Fruit fly (Drosophila melanogaster) whole organism, embryonic: ENCODE measurements around the gene Ir92a.
A peak's percentile ranks its signal among the peaks of the same experiment; 100 is the strongest.

ENCODE experiments used
- CG10543 ChIP-seq: fragments of 200-800 bp; sonication (Bioruptor generic); optimal IDR thresholded peaks from 3 replicates; lab custom pipeline; 2017; ENCODE audit warnings: missing biosample characterization, mild to moderate bottlenecking, missing genetic modification characterization, moderate library complexity
- CG11504 ChIP-seq: fragments of 200-800 bp; sonication (Bioruptor generic); optimal IDR thresholded peaks from 3 replicates; lab custom pipeline; 2019; ENCODE audit warnings: missing biosample characterization, mild to moderate bottlenecking, missing genetic modification characterization, moderate library complexity
- CG12104 ChIP-seq: fragments of 200-800 bp; sonication (Bioruptor generic); optimal IDR thresholded peaks from 3 replicates; lab custom pipeline; 2016; ENCODE audit warnings: missing biosample characterization, missing genetic modification characterization
- CG12155 ChIP-seq: fragments of 200-800 bp; sonication (Bioruptor generic); optimal IDR thresholded peaks from 3 replicates; lab custom pipeline; 2016; ENCODE audit warnings: missing biosample characterization, missing genetic modification characterization
- CG13775 ChIP-seq: fragments of 200-800 bp; sonication (Bioruptor generic); optimal IDR thresholded peaks from 3 replicates; lab custom pipeline; 2017; ENCODE audit warnings: missing biosample characterization, mild to moderate bottlenecking, missing genetic modification characterization
- CG15269 ChIP-seq: fragments of 200-800 bp; sonication (Bioruptor generic); optimal IDR thresholded peaks from 2 replicates; lab custom pipeline; 2018; ENCODE audit warnings: missing biosample characterization, mild to moderate bottlenecking, missing genetic modification characterization, moderate library complexity
- CG17361 ChIP-seq: fragments of 200-800 bp; sonication (Bioruptor generic); IDR thresholded peaks from 3 replicates; pipeline ENCODE4 v1.3.6; 2022; ENCODE audit warnings: missing biosample characterization, missing genetic modification characterization
- CG18262 ChIP-seq: fragments of 200-800 bp; optimal IDR thresholded peaks from 3 replicates; lab custom pipeline; 2019; ENCODE audit warnings: missing biosample characterization, mild to moderate bottlenecking, missing genetic modification characterization, moderate library complexity
- CG18619 ChIP-seq: fragments of 200-800 bp; sonication (Bioruptor generic); optimal IDR thresholded peaks from 3 replicates; lab custom pipeline; 2017; ENCODE audit warnings: missing biosample characterization, mild to moderate bottlenecking, missing genetic modification characterization
- CG2199 ChIP-seq: fragments of 200-800 bp; sonication (Bioruptor generic); IDR thresholded peaks from 3 replicates; pipeline ENCODE4 v1.3.6; 2022; ENCODE audit warnings: missing biosample characterization, missing genetic modification characterization
- CG30403 ChIP-seq: fragments of 200-800 bp; sonication (Bioruptor generic); optimal IDR thresholded peaks from 3 replicates; lab custom pipeline; 2016; ENCODE audit warnings: missing biosample characterization, missing genetic modification characterization
- CG31441 ChIP-seq: fragments of 200-800 bp; sonication (Bioruptor generic); IDR thresholded peaks from 2 replicates; pipeline ENCODE4 v1.3.6; 2022; ENCODE audit warnings: missing biosample characterization, missing genetic modification characterization
- CG3281 ChIP-seq: fragments of 200-800 bp; sonication (Bioruptor generic); optimal IDR thresholded peaks from 3 replicates; lab custom pipeline; 2017; ENCODE audit warnings: missing biosample characterization, mild to moderate bottlenecking, missing genetic modification characterization
- CG6654 ChIP-seq: fragments of 200-800 bp; sonication (Bioruptor generic); optimal IDR thresholded peaks from 2 replicates; lab custom pipeline; 2017; ENCODE audit warnings: missing biosample characterization, mild to moderate bottlenecking, missing genetic modification characterization
- CG6765 ChIP-seq: fragments of 200-800 bp; sonication (Bioruptor generic); optimal IDR thresholded peaks from 3 replicates; lab custom pipeline; 2017; ENCODE audit warnings: missing biosample characterization, mild to moderate bottlenecking, missing genetic modification characterization
- CG7556 ChIP-seq: fragments of 200-800 bp; sonication (Bioruptor generic); optimal IDR thresholded peaks from 2 replicates; lab custom pipeline; 2017; ENCODE audit warnings: missing biosample characterization, mild to moderate bottlenecking, missing genetic modification characterization
- CG7839 ChIP-seq: fragments of 200-800 bp; sonication (Bioruptor generic); optimal IDR thresholded peaks from 3 replicates; lab custom pipeline; 2018; ENCODE audit warnings: missing biosample characterization, mild to moderate bottlenecking, missing genetic modification characterization, moderate library complexity
- CG9727 ChIP-seq: fragments of 200-800 bp; sonication (Bioruptor generic); optimal IDR thresholded peaks from 3 replicates; lab custom pipeline; 2017; ENCODE audit warnings: missing biosample characterization, mild to moderate bottlenecking, missing genetic modification characterization
- CoRest ChIP-seq: fragments of 200-800 bp; sonication (Bioruptor generic); optimal IDR thresholded peaks from 3 replicates; lab custom pipeline; 2018; ENCODE audit warnings: missing biosample characterization, mild to moderate bottlenecking, missing genetic modification characterization, moderate library complexity
- Dip2 ChIP-seq: fragments of 200-800 bp; sonication (Bioruptor generic); IDR thresholded peaks from 2 replicates; pipeline ENCODE4 v1.3.6; 2022; ENCODE audit warnings: missing biosample characterization, missing genetic modification characterization
- Ets65A ChIP-seq: fragments of 200-800 bp; sonication (Bioruptor generic); peaks from one replicate; lab custom pipeline; 2016; ENCODE audit warnings: missing biosample characterization, missing genetic modification characterization
- HmgD ChIP-seq: fragments of 200-800 bp; sonication (Bioruptor generic); optimal IDR thresholded peaks from 3 replicates; lab custom pipeline; 2016; ENCODE audit warnings: missing biosample characterization, missing genetic modification characterization
- Hmr ChIP-seq: fragments of 200-800 bp; sonication (Bioruptor generic); optimal IDR thresholded peaks from 3 replicates; lab custom pipeline; 2017; ENCODE audit warnings: mild to moderate bottlenecking, missing biosample characterization, missing genetic modification reagents, missing genetic modification characterization
- Hr51 ChIP-seq, 2 experiments: fragments of 200-800 bp; sonication (Bioruptor generic); optimal IDR thresholded peaks; 2 replicates in 1 of 2; 3 replicates in 1 of 2; lab custom pipeline; 2016 to 2018; ENCODE audit warnings: missing biosample characterization in 2 of 2, missing genetic modification characterization in 2 of 2, mild to moderate bottlenecking in 1 of 2, moderate library complexity in 1 of 2
- MESR4 ChIP-seq: fragments of 200-800 bp; sonication (Bioruptor generic); optimal IDR thresholded peaks from 2 replicates; lab custom pipeline; 2018; ENCODE audit warnings: missing biosample characterization, mild to moderate bottlenecking, missing genetic modification characterization, moderate library complexity
- NFAT ChIP-seq: fragments of 200-800 bp; sonication (Bioruptor generic); IDR thresholded peaks from 2 replicates; pipeline ENCODE4 v1.3.6; 2022; ENCODE audit warnings: missing biosample characterization, missing genetic modification characterization
- NfI ChIP-seq: fragments of 200-800 bp; sonication (Bioruptor generic); optimal IDR thresholded peaks from 3 replicates; lab custom pipeline; 2018; ENCODE audit warnings: missing biosample characterization, mild to moderate bottlenecking, missing genetic modification characterization, moderate library complexity
- Oli ChIP-seq: fragments of 200-800 bp; sonication (Bioruptor generic); optimal IDR thresholded peaks from 2 replicates; lab custom pipeline; 2018; ENCODE audit warnings: missing biosample characterization, mild to moderate bottlenecking, missing genetic modification characterization, moderate library complexity
- Optix ChIP-seq: fragments of 200-800 bp; sonication (Bioruptor generic); IDR thresholded peaks from 3 replicates; pipeline ENCODE4 v1.3.6; 2022; ENCODE audit warnings: missing biosample characterization, missing genetic modification characterization
- PHDP ChIP-seq: fragments of 200-800 bp; sonication (Bioruptor generic); optimal IDR thresholded peaks from 3 replicates; lab custom pipeline; 2018; ENCODE audit warnings: missing biosample characterization, mild to moderate bottlenecking, missing genetic modification characterization, moderate library complexity
- Scr ChIP-seq: fragments of 200-800 bp; sonication (Bioruptor generic); IDR thresholded peaks from 2 replicates; pipeline ENCODE4 v1.3.6; 2022; ENCODE audit warnings: missing biosample characterization, missing genetic modification characterization; ENCODE audit not compliant: partially characterized antibody
- Trl ChIP-seq, 3 experiments: fragments of >200 bp in 2 of 3; fragments of 200-800 bp in 1 of 3; sonication (Bioruptor generic) in 1 of 3; optimal IDR thresholded peaks; 2 replicates in 1 of 3; 3 replicates in 2 of 3; lab custom pipeline; 2016 to 2017; ENCODE audit warnings: missing biosample characterization in 1 of 3, missing genetic modification characterization in 1 of 3
- bab2 ChIP-seq: fragments of 200-800 bp; sonication (Bioruptor generic); optimal IDR thresholded peaks from 2 replicates; lab custom pipeline; 2016; ENCODE audit warnings: missing biosample characterization, missing genetic modification characterization
- bigmax ChIP-seq: fragments of 200-800 bp; sonication (Bioruptor generic); optimal IDR thresholded peaks from 2 replicates; lab custom pipeline; 2018; ENCODE audit warnings: missing biosample characterization, mild to moderate bottlenecking, missing genetic modification characterization
- dan ChIP-seq: fragments of 200-800 bp; sonication (Bioruptor generic); IDR thresholded peaks from 2 replicates; pipeline ENCODE4 v1.3.6; 2022; ENCODE audit warnings: missing biosample characterization, missing genetic modification characterization
- dmrt11E ChIP-seq: fragments of 200-800 bp; sonication (Bioruptor generic); optimal IDR thresholded peaks from 3 replicates; lab custom pipeline; 2018; ENCODE audit warnings: missing biosample characterization, mild to moderate bottlenecking, missing genetic modification characterization, moderate library complexity
- dmrt99B ChIP-seq: fragments of 200-800 bp; sonication (Bioruptor generic); optimal IDR thresholded peaks from 2 replicates; lab custom pipeline; 2018; ENCODE audit warnings: missing biosample characterization, mild to moderate bottlenecking, missing genetic modification characterization, moderate library complexity
- exex ChIP-seq: fragments of 200-800 bp; sonication (Bioruptor generic); optimal IDR thresholded peaks from 4 replicates; lab custom pipeline; 2018; ENCODE audit warnings: missing biosample characterization, mild to moderate bottlenecking, missing genetic modification characterization, moderate library complexity
- gcm2 ChIP-seq: fragments of 200-800 bp; sonication (Bioruptor generic); optimal IDR thresholded peaks from 2 replicates; lab custom pipeline; 2016; ENCODE audit warnings: missing biosample characterization, missing genetic modification characterization
- gfzf ChIP-seq: fragments of 200-800 bp; sonication (Bioruptor generic); optimal IDR thresholded peaks from 2 replicates; lab custom pipeline; 2016; ENCODE audit warnings: missing biosample characterization, mild to moderate bottlenecking, missing genetic modification characterization, moderate library complexity
- lab ChIP-seq: fragments of 200-800 bp; sonication (Bioruptor generic); optimal IDR thresholded peaks from 3 replicates; lab custom pipeline; 2017; ENCODE audit warnings: missing biosample characterization, missing genetic modification characterization, mild to moderate bottlenecking, moderate library complexity, missing genetic modification reagents
- lilli ChIP-seq: fragments of 200-800 bp; sonication (Bioruptor generic); optimal IDR thresholded peaks from 3 replicates; lab custom pipeline; 2016; ENCODE audit warnings: missing biosample characterization, missing genetic modification characterization
- pho ChIP-seq: fragments of 200-800 bp; sonication (Bioruptor generic); optimal IDR thresholded peaks from 2 replicates; lab custom pipeline; 2016; ENCODE audit warnings: missing biosample characterization, missing genetic modification characterization
- phol ChIP-seq: fragments of 200-800 bp; sonication (Bioruptor generic); optimal IDR thresholded peaks from 3 replicates; lab custom pipeline; 2018; ENCODE audit warnings: missing biosample characterization, mild to moderate bottlenecking, missing genetic modification characterization, moderate library complexity
- row ChIP-seq: fragments of 200-800 bp; sonication (Bioruptor generic); IDR thresholded peaks from 3 replicates; pipeline ENCODE4 v1.3.6; 2022; ENCODE audit warnings: missing biosample characterization, missing genetic modification characterization
- sd ChIP-seq: fragments of 200-800 bp; sonication (Bioruptor generic); optimal IDR thresholded peaks from 3 replicates; lab custom pipeline; 2018; ENCODE audit warnings: missing biosample characterization, mild to moderate bottlenecking, missing genetic modification characterization, moderate library complexity
- sens ChIP-seq: fragments of 200-800 bp; sonication (Bioruptor generic); peaks from one replicate; lab custom pipeline; 2016; ENCODE audit warnings: missing biosample characterization, missing genetic modification characterization
- sens-2 ChIP-seq: fragments of 200-800 bp; sonication (Bioruptor generic); IDR thresholded peaks from 2 replicates; pipeline ENCODE4 v1.3.6; 2022; ENCODE audit warnings: missing biosample characterization, missing genetic modification characterization
- shn ChIP-seq: fragments of 200-800 bp; sonication (Bioruptor generic); optimal IDR thresholded peaks from 3 replicates; lab custom pipeline; 2016; ENCODE audit warnings: missing biosample characterization, missing genetic modification characterization
- ssp ChIP-seq: fragments of 200-800 bp; sonication (Bioruptor generic); IDR thresholded peaks from 2 replicates; pipeline ENCODE4 v1.3.6; 2022; ENCODE audit warnings: missing biosample characterization, missing genetic modification characterization

Gene Ir92a

dm6 chr3R:20310905-20311304 lies 27.9 kb upstream of the Ir92a start (continued):
- no peak for TF ChIP-seq MESR4 (GFP tag; lab: Kevin White, UChicago)
- peak; percentile 19 for TF ChIP-seq phol (tag; lab: Kevin White, UChicago)
- peak; percentile 33 for TF ChIP-seq dmrt99B (tag; lab: Kevin White, UChicago)
- no peak for TF ChIP-seq CG2199
- peak; percentile 50 for TF ChIP-seq CG11504 (tag; lab: Kevin White, UChicago)
- no peak for TF ChIP-seq gcm2 (GFP tag; lab: Kevin White, UChicago)
- TF ChIP-seq bab2, result no peak
- TF ChIP-seq CG3281 (GFP tag; lab: Kevin White, UChicago), result peak; percentile 47
- TF ChIP-seq sd (tag; lab: Kevin White, UChicago), result no peak
- TF ChIP-seq Hr51 (GFP tag; optimal IDR thresholded peaks at IDR 0.05; lab: Kevin White, UChicago), result peak in 1 of 2 experiments; percentile 29
- TF ChIP-seq sens-2 (GFP tag; lab: Robert Waterston, UW), result peak; percentile 27; the same call in 1 of the 2 replicates
- TF ChIP-seq CG30403 (GFP tag; lab: Kevin White, UChicago), result peak; percentile 43
- TF ChIP-seq CG7556 (GFP tag; lab: Kevin White, UChicago), result peak; percentile 44
- TF ChIP-seq CG12104 (GFP tag; lab: Kevin White, UChicago), result peak; percentile 42
- TF ChIP-seq CG12155 (GFP tag; lab: Kevin White, UChicago), result peak; percentile 17
- TF ChIP-seq Dip2, result no peak
- TF ChIP-seq ssp, result no peak
- peak; percentile 2 for TF ChIP-seq PHDP (tag; lab: Kevin White, UChicago)
- no peak for TF ChIP-seq Optix (GFP tag; lab: Robert Waterston, UW)
- TF ChIP-seq sens (GFP tag; lab: Kevin White, UChicago), result peak; percentile 85
- peak; percentile 28 for TF ChIP-seq lilli (GFP tag; lab: Kevin White, UChicago)
- TF ChIP-seq CG15269 (tag; lab: Kevin White, UChicago), result peak; percentile 30
- peak; percentile 3 for TF ChIP-seq pho (GFP tag; lab: Kevin White, UChicago)
- TF ChIP-seq NfI (GFP tag; lab: Kevin White, UChicago), result peak; percentile 13
- TF ChIP-seq shn, result no peak
- TF ChIP-seq CG9727 (GFP tag; lab: Kevin White, UChicago), result peak; percentile 26
- TF ChIP-seq Trl (optimal IDR thresholded peaks at IDR 0.05; lab: Kevin White, UChicago), result no peak
- TF ChIP-seq Trl (GFP tag; optimal IDR thresholded peaks at IDR 0.05; lab: Kevin White, UChicago), result no peak
- peak; percentile 48; the same call in 2 of the 3 replicates for TF ChIP-seq CG17361 (GFP tag; lab: Robert Waterston, UW)
- peak; percentile 56 for TF ChIP-seq exex
- TF ChIP-seq gfzf (GFP tag; lab: Kevin White, UChicago), result no peak
- peak; percentile 51 for TF ChIP-seq Oli (tag; lab: Kevin White, UChicago)
- TF ChIP-seq Ets65A (GFP tag; lab: Kevin White, UChicago), result peak; percentile 26
- peak; percentile 29 for TF ChIP-seq lab (GFP tag; lab: Kevin White, UChicago)
- TF ChIP-seq CG31441 (GFP tag; lab: Robert Waterston, UW), result peak; percentile 44; the same call in 1 of the 2 replicates
- no peak for TF ChIP-seq Scr (GFP tag; lab: Robert Waterston, UW)
- peak; percentile 22 for TF ChIP-seq CG18619 (GFP tag; lab: Kevin White, UChicago)
- TF ChIP-seq HmgD (GFP tag; lab: Kevin White, UChicago), result no peak
- peak; percentile 45 for TF ChIP-seq CG18262 (tag; lab: Kevin White, UChicago)
- TF ChIP-seq CG6765 (GFP tag; lab: Kevin White, UChicago), result peak; percentile 30
- TF ChIP-seq dmrt11E (tag; lab: Kevin White, UChicago), result no peak
- no peak for TF ChIP-seq dan (GFP tag; lab: Robert Waterston, UW)
- no peak for TF ChIP-seq CG10543 (GFP tag; lab: Kevin White, UChicago)
- TF ChIP-seq CG7839 (tag; lab: Kevin White, UChicago), result peak; percentile 31
- no peak for TF ChIP-seq bigmax (GFP tag; lab: Kevin White, UChicago)
- no peak for TF ChIP-seq CG6654 (GFP tag; lab: Kevin White, UChicago)
- peak; percentile 34 for TF ChIP-seq Hmr (GFP tag; lab: Kevin White, UChicago)
- TF ChIP-seq CoRest (tag; lab: Kevin White, UChicago), result peak; percentile 37
- no peak for TF ChIP-seq NFAT (GFP tag; lab: Robert Waterston, UW)
- peak; percentile 10 for TF ChIP-seq CG13775 (GFP tag; lab: Kevin White, UChicago)
- peak; percentile 33; the same call in 1 of the 3 replicates for TF ChIP-seq row
